Fruit fly (Drosophila melanogaster): ENCODE measurements around the gene PpD6.

PpD6 gene

DNA sequence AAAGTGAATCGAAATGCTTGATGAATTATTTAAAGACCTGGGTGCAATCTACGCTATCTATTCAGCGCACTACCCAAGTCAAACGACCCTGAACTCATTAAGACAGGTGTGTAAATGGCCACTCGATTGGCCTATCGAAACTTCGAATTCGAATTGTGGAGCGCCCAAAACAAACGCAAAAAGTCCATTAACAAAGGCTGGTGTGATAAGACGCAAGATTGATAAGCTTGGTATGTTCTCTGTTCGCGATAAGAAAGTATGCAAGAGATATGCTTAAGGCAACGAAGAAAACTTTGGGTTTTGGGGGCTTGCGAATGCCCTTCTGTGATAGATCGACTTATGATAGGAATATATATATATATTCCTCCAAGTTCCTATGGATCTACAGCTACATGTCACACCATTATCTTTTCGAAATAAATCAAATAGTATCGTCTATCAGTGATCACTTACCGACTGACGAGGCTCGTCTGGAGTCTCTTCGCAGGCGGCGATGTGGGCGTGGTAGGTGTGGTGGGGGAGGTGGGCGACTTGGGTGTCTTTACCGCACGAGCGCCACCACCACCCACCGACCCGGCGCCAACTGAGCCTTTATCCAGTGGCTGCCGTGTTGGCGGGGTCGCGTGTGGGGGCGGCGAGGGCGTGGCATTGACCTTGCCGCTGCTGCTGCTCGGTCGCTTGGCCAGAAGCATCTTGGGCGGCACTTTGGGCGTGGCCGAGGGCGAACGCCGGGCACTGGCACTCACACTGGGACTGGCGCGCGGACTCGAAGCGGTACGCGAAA, 14.3 kb downstream of the PpD6 start:
- no peak for TF ChIP-seq CG11294 (GFP tag; IDR thresholded peaks at IDR 0.05)
- peak; percentile 5 for TF ChIP-seq svp (GFP tag)

DNA sequence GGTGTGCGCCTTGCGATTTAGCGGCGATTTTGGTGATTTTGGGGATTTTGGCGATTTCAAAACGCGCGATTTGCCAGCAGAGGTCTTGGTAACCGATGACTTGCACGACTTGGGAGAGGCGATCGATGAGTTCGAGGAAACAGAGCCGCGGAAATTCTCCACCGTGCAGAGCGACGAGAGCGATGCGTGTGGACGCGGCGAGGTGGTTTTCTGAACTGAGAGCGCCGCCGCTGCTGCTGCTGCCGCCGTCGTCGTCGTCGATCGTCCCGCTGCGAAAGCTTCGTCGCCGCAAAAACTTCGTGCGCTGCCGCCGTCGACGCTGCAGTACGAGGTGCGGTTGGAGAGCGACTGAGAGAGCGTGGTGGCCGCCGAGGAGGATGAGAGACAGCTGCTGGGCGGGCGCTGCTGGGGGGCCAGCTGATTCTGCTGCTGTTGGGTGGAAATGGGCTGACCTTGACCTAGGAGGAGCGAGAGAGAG, 15.1 kb downstream of the PpD6 start:
- TF ChIP-seq CG3919 (GFP tag; optimal IDR thresholded peaks at IDR 0.05) (peak; percentile 29), CG11762 (GFP tag; optimal IDR thresholded peaks at IDR 0.05; ENCODE audit: insufficient read depth) (no peak), svp (GFP tag) (peak; percentile 98), pdm3 (GFP tag; optimal IDR thresholded peaks at IDR 0.05) (peak; percentile 1), topi (GFP tag; optimal IDR thresholded peaks at IDR 0.05) (peak; percentile 4), ss (GFP tag; optimal IDR thresholded peaks at IDR 0.05) (no peak), Blimp-1 (GFP tag; optimal IDR thresholded peaks at IDR 0.05) (no peak), CG10669 (GFP tag; optimal IDR thresholded peaks at IDR 0.05) (peak; percentile 73), salr (GFP tag; optimal IDR thresholded peaks at IDR 0.05) (no peak), eg (GFP tag; IDR thresholded peaks at IDR 0.05) (peak; percentile 38; the same call in 1 of the 3 replicates), CG15336 (GFP tag; IDR thresholded peaks at IDR 0.05) (peak; percentile 42; the same call in 1 of the 2 replicates), Gug (GFP tag; IDR thresholded peaks at IDR 0.05) (no peak), CG8319 (GFP tag; optimal IDR thresholded peaks at IDR 0.05) (no peak), fkh (GFP tag; optimal IDR thresholded peaks at IDR 0.05) (peak; percentile 26), CG4318 (GFP tag; optimal IDR thresholded peaks at IDR 0.05) (no peak), CG6163 (GFP tag; IDR thresholded peaks at IDR 0.05) (0 out of 3 replicates have a peak, but pooled peaks have one; percentile 13), Eip75B (GFP tag; optimal IDR thresholded peaks at IDR 0.05) (peak; percentile 11)

DNA sequence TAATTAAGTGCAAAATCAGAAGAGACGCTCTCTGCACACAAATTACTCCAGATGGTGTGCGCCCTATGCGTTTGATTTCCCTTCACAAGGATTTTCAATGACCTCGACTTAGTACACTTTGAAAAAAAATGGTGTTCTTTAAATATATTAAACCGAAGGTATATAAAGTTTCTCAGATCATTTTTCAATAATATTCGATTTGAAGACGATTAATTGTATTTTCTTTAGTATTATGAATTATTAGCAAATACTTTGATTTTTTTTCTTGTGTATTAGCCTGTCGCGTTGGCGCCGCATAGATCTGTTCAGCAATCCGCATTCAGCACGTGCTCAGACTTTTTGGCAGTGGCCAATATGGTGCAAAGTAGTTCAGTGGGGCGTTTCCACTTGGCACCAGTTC, 18.3 kb downstream of the PpD6 start:
- no peak for TF ChIP-seq Met (GFP tag; optimal IDR thresholded peaks at IDR 0.05)
- TF ChIP-seq CG11294 (GFP tag; IDR thresholded peaks at IDR 0.05) = no peak
- no peak for TF ChIP-seq Blimp-1 (GFP tag; optimal IDR thresholded peaks at IDR 0.05)
- no peak for TF ChIP-seq Ets96B (tag; optimal IDR thresholded peaks at IDR 0.05)
- no peak for TF ChIP-seq Gug (GFP tag; IDR thresholded peaks at IDR 0.05)
- TF ChIP-seq CG31627 (GFP tag; optimal IDR thresholded peaks at IDR 0.05) = no peak
- no peak for TF ChIP-seq fd85E (GFP tag; optimal IDR thresholded peaks at IDR 0.05)
- TF ChIP-seq CG8319 (GFP tag; optimal IDR thresholded peaks at IDR 0.05) = no peak
- TF ChIP-seq svp (GFP tag) = no peak
- no peak for TF ChIP-seq CG6808 (GFP tag; optimal IDR thresholded peaks at IDR 0.05)
- no peak for TF ChIP-seq eg (GFP tag; IDR thresholded peaks at IDR 0.05)
- TF ChIP-seq Lpt (GFP tag; optimal IDR thresholded peaks at IDR 0.05) = no peak
- no peak for TF ChIP-seq CG9139 (GFP tag; optimal IDR thresholded peaks at IDR 0.05)
- no peak for TF ChIP-seq CG10669 (GFP tag; optimal IDR thresholded peaks at IDR 0.05)
- TF ChIP-seq Sox14 (GFP tag; optimal IDR thresholded peaks at IDR 0.05) = no peak
- no peak for TF ChIP-seq Hr39 (GFP tag; optimal IDR thresholded peaks at IDR 0.05)
- TF ChIP-seq Eip75B (GFP tag; optimal IDR thresholded peaks at IDR 0.05) = no peak
- no peak for TF ChIP-seq CG15336 (GFP tag; IDR thresholded peaks at IDR 0.05)
- TF ChIP-seq achi (GFP tag; optimal IDR thresholded peaks at IDR 0.05) = no peak

DNA sequence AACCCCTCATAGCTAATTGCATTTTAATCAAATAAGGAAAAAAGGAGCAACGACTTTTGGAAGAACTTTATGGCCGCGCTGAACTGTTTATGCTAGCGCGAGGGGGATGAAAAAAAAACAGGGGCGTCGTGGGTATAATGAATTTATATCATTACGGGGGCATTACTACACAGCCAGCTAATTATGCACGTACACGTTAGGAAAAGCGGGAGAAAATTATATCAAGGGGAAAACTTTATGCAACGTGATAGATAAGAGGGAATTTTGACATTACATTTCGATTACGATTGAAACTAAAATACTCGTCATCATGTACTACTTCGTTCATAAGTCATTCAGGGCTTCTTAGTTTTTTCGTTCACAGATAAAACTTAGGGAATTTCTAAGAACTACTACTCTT, 18.9 kb downstream of the PpD6 start, which contains the start of gene CG15403:
Gene CG15403 (plus strand): TSS at position 301 of the 400 bp plus-strand sequence.
- no peak for TF ChIP-seq CG1621 (tag; optimal IDR thresholded peaks at IDR 0.05)
- TF ChIP-seq CG15336 (GFP tag; IDR thresholded peaks at IDR 0.05) = no peak
- no peak for TF ChIP-seq fd85E (GFP tag; optimal IDR thresholded peaks at IDR 0.05)
- no peak for TF ChIP-seq esn (GFP tag; optimal IDR thresholded peaks at IDR 0.05)

DNA sequence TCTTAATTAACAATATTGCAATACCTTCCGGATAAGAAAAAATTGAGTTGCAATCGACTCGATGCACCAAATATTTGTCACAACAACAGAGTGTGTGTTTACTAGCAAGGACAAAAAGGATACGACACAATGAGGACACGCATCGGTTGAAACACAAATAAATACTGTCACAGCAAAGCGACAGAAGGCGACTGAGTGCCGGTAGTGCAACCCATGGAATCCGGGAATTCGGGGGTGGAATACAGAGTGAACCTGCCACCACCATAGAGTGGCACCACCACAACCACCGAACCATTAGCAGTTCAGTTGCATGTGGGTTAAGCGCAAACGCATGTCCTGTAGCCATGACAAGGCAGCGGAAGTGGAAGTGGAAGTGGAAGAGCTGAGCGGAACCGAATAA, 20.9 kb downstream of the PpD6 start:
- no peak for TF ChIP-seq CG8119 (GFP tag; IDR thresholded peaks at IDR 0.05)

Data from whole organism, prepupa.